Fruit fly (Drosophila melanogaster) whole organism, prepupa: Measurements from ENCODE around the gene CG32107.

Experiments used
- Blimp-1 ChIP-seq: fragments of 200-800 bp; sonication (Bioruptor generic); optimal IDR thresholded peaks from 3 replicates; lab custom pipeline; 2017; ENCODE audit warnings: missing biosample characterization, missing genetic modification characterization, mild to moderate bottlenecking, moderate library complexity, missing genetic modification reagents
- CG8119 ChIP-seq: fragments of 200-800 bp; sonication (Bioruptor generic); IDR thresholded peaks from 3 replicates; pipeline ENCODE4 v1.3.6; 2022; ENCODE audit warnings: missing biosample characterization, missing genetic modification characterization
- CG9139 ChIP-seq: fragments of 200-800 bp; sonication (Bioruptor generic); optimal IDR thresholded peaks from 3 replicates; lab custom pipeline; 2017; ENCODE audit warnings: missing biosample characterization, mild to moderate bottlenecking, missing genetic modification characterization
- Eip75B ChIP-seq: fragments of 200-800 bp; sonication (Bioruptor generic); optimal IDR thresholded peaks from 3 replicates; lab custom pipeline; 2016; ENCODE audit warnings: missing biosample characterization, missing genetic modification characterization
- Lpt ChIP-seq: fragments of 200-800 bp; sonication (Bioruptor generic); optimal IDR thresholded peaks from 3 replicates; lab custom pipeline; 2016; ENCODE audit warnings: missing biosample characterization, missing genetic modification characterization
- OdsH ChIP-seq: fragments of 200-800 bp; sonication (Bioruptor generic); optimal IDR thresholded peaks from 3 replicates; lab custom pipeline; 2016; ENCODE audit warnings: missing biosample characterization, missing genetic modification characterization

DNA sequence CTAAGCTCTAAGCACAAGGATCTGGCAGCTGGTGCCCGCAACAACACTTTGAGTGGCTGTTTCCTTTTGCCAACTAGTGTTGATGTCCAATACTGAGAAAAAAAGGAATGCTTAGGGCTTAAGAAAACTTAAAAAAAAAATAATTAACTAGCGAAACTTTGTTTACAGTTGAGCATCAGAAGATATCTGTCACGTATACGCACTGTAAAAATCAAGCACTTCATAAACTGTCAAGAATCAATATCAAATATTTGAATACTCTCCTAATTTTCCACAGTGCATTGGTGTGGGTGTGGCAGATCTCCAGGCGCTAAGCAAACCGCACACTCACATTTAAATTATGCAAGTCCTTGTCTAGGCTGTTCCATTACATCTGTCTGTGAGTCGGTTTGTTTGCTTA lies 13.1 kb upstream of the CG32107 start:
- no peak for TF ChIP-seq CG9139 (GFP tag; lab: Kevin White, UChicago)
- no peak for TF ChIP-seq OdsH (GFP tag; lab: Kevin White, UChicago)
- TF ChIP-seq Blimp-1 (GFP tag; lab: Kevin White, UChicago): no peak
- no peak for TF ChIP-seq Eip75B (GFP tag; lab: Kevin White, UChicago)
- no peak for TF ChIP-seq Lpt (GFP tag; lab: Kevin White, UChicago)
- no peak for TF ChIP-seq CG8119 (GFP tag; lab: Robert Waterston, UW)
